Fruit fly (Drosophila melanogaster): Measurements from ENCODE around the gene Pomp.
A peak's percentile ranks its signal among the peaks of the same experiment; 100 is the strongest.

Pomp gene

DNA sequence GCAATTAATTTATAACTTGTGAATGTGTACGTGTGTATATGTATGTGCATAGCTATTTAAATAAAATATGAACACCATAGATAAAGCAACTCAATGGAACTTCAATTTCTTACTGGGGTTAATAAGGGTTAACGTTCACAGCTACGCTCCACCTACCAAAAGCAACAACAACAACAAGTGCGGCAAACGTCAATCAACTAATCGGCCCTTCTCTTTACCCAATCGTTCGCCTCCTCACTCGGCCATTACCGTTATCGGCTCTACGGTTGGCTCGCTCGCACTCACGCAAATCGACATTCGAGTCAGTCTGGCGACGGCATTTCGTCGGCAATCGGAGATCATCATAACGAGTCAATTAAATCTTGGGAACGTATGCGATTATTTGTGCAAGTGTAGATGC lies 4.4 kb upstream of the Pomp start (continued):
- TF ChIP-seq nom (GFP tag; optimal IDR thresholded peaks at IDR 0.05), result no peak
- TF ChIP-seq gsb-n (tag; optimal IDR thresholded peaks at IDR 0.05), result no peak
- TF ChIP-seq pan (optimal IDR thresholded peaks at IDR 0.05), result no peak
- peak in 1 of 2 experiments; percentile 79 for TF ChIP-seq pan (GFP tag; optimal IDR thresholded peaks at IDR 0.05 in 1 of 2, IDR thresholded peaks at IDR 0.05 in 1 of 2)
- peak; percentile 26 for TF ChIP-seq hth (optimal IDR thresholded peaks at IDR 0.05)
- TF ChIP-seq cad (GFP tag; optimal IDR thresholded peaks at IDR 0.05), result peak; percentile 33
- TF ChIP-seq Med (GFP tag), result peak; percentile 75
- peak; percentile 26 for TF ChIP-seq CoRest (tag; optimal IDR thresholded peaks at IDR 0.05)
- 0 out of 3 replicates have a peak, but pooled peaks have one; percentile 33 for TF ChIP-seq zfh1 (GFP tag; IDR thresholded peaks at IDR 0.05)
- TF ChIP-seq CG9797 (GFP tag; optimal IDR thresholded peaks at IDR 0.05), result no peak
- peak; percentile 17 for TF ChIP-seq phol (tag; optimal IDR thresholded peaks at IDR 0.05)
- TF ChIP-seq CG14710 (tag; optimal IDR thresholded peaks at IDR 0.05), result no peak
- no peak for TF ChIP-seq ab (GFP tag; optimal IDR thresholded peaks at IDR 0.05)
- no peak for TF ChIP-seq CG11398 (GFP tag; optimal IDR thresholded peaks at IDR 0.05)
- no peak for TF ChIP-seq lola (GFP tag; optimal IDR thresholded peaks at IDR 0.05)
- TF ChIP-seq eve (GFP tag; optimal IDR thresholded peaks at IDR 0.05), result no peak
- TF ChIP-seq MBD-R2 (GFP tag; IDR thresholded peaks at IDR 0.05), result no peak
- TF ChIP-seq bbx (GFP tag; IDR thresholded peaks at IDR 0.05; ENCODE audit: partially characterized antibody), result no peak
- TF ChIP-seq ssp (GFP tag; IDR thresholded peaks at IDR 0.05), result no peak
- no peak for TF ChIP-seq emc (GFP tag; optimal IDR thresholded peaks at IDR 0.05)
- TF ChIP-seq CG4360 (GFP tag; IDR thresholded peaks at IDR 0.05), result peak; percentile 98
- no peak for TF ChIP-seq CG14050 (GFP tag; IDR thresholded peaks at IDR 0.05)
- TF ChIP-seq ash1 (GFP tag; optimal IDR thresholded peaks at IDR 0.05), result peak; percentile 81
- no peak for TF ChIP-seq Doc2 (GFP tag; IDR thresholded peaks at IDR 0.05)
- TF ChIP-seq Nf-YC (tag; optimal IDR thresholded peaks at IDR 0.05), result peak; percentile 97
- TF ChIP-seq CG43689 (GFP tag; IDR thresholded peaks at IDR 0.05), result no peak
- peak; percentile 97 for TF ChIP-seq CG10321 (GFP tag; IDR thresholded peaks at IDR 0.05)
- no peak for TF ChIP-seq vfl (GFP tag; optimal IDR thresholded peaks at IDR 0.05)
- peak; percentile 68 for TF ChIP-seq CG10959 (GFP tag; IDR thresholded peaks at IDR 0.05)
- peak; percentile 35; the same call in 1 of the 3 replicates for TF ChIP-seq CG34422 (GFP tag; IDR thresholded peaks at IDR 0.05)

dm6 chr2L:20783908-20784307 lies 3.5 kb upstream of the Pomp start:
- peak; percentile 52 for TF ChIP-seq exex (tag; optimal IDR thresholded peaks at IDR 0.05)
- peak; percentile 5 for TF ChIP-seq Hey (tag; optimal IDR thresholded peaks at IDR 0.05)
- peak; percentile 16 for TF ChIP-seq sug (tag; optimal IDR thresholded peaks at IDR 0.05)
- TF ChIP-seq GATAe (GFP tag; conservative IDR thresholded peaks at IDR 0.05), result no peak

- TF ChIP-seq br (optimal IDR thresholded peaks at IDR 0.05) (no peak), cad (GFP tag; optimal IDR thresholded peaks at IDR 0.05) (peak; percentile 95)
These were observed 2.1 kb upstream of the Pomp start for dm6 chr2L:20785333-20785732.

DNA sequence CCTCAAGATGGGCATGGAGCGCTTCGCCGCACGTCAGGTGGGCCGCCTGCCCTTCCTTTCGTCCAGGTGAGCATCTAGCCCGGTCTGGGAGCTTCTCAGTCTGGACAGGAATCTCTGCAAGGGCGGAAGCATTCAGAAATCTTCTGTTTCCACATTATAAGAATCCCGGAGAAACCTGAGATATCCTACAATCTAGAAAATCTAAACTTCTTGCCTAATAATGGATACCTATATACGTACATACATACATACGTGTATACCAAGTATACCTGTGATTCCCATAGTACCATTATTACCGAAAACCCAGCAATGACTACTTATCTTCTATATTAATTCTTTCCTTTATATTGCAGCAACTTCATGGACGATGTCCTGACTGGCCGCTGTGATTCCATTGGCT lies 594 bp downstream of the Pomp start:
- peak; percentile 28 for TF ChIP-seq sens (GFP tag)
- TF ChIP-seq salm (tag; optimal IDR thresholded peaks at IDR 0.05), result no peak

dm6 chr2L:20792521-20792920 lies 5.1 kb downstream of the Pomp start:
- TF ChIP-seq CG8478 (optimal IDR thresholded peaks at IDR 0.05), result no peak
- TF ChIP-seq sr (GFP tag; IDR thresholded peaks at IDR 0.05), result peak; percentile 61; the same call in 1 of the 3 replicates
- TF ChIP-seq dmrt99B (tag; optimal IDR thresholded peaks at IDR 0.05), result no peak
